Worm (Caenorhabditis elegans) whole organism, L4 larva: ENCODE results near the gene F14F7.4.
A peak's percentile ranks its signal among the peaks of the same experiment; 100 is the strongest.

Source experiments
- D1046.2 ChIP-seq: fragments of 200-800 bp; sonication (Bioruptor generic); IDR thresholded peaks from 2 replicates; pipeline ENCODE4 v1.3.6; 2022; ENCODE audit warnings: missing genetic modification characterization, missing compliant biosample characterization
- F44E2.7 ChIP-seq: fragments of 200-800 bp; sonication (Bioruptor generic); IDR thresholded peaks from 2 replicates; pipeline ENCODE4 v2.1.2; 2022; ENCODE audit warnings: missing genetic modification characterization, missing compliant biosample characterization
- Y48G9A.11 ChIP-seq: fragments of 200-800 bp; sonication (Bioruptor generic); IDR thresholded peaks from 2 replicates; pipeline ENCODE4 v1.3.6; 2022; ENCODE audit warnings: missing genetic modification reagents, missing genetic modification characterization, missing compliant biosample characterization
- Y5F2A.4 ChIP-seq: fragments of 200-800 bp; sonication (Bioruptor generic); optimal IDR thresholded peaks from 2 replicates; lab custom pipeline; 2018; ENCODE audit warnings: mild to moderate bottlenecking, missing genetic modification characterization, missing compliant biosample characterization
- aha-1 ChIP-seq: fragments of 150-350 bp; peaks from one replicate; lab custom pipeline; 2014; ENCODE audit warnings: missing biosample characterization, missing genetic modification characterization
- ama-1 ChIP-seq: fragments of 150-350 bp; optimal IDR thresholded peaks from 2 replicates; lab custom pipeline; 2014; ENCODE audit warnings: inconsistent platforms, mixed read lengths
- arid-1 ChIP-seq: fragments of 200-800 bp; sonication (Bioruptor generic); conservative IDR thresholded peaks from 2 replicates; pipeline ENCODE4 v1.3.6; 2022; ENCODE audit warnings: missing genetic modification reagents, missing genetic modification characterization, missing compliant biosample characterization
- ceh-20 ChIP-seq: fragments of 200-800 bp; sonication (Bioruptor generic); IDR thresholded peaks from 2 replicates; pipeline ENCODE4 v1.3.6; 2022; ENCODE audit warnings: missing genetic modification reagents, missing genetic modification characterization, missing compliant biosample characterization
- ceh-28 ChIP-seq: fragments of 150-350 bp; optimal IDR thresholded peaks from 2 replicates; lab custom pipeline; 2014; ENCODE audit warnings: missing biosample characterization, missing genetic modification reagents, missing genetic modification characterization
- ctbp-1 ChIP-seq: fragments of 200-800 bp; sonication (Bioruptor generic); IDR thresholded peaks from 2 replicates; pipeline ENCODE4 v1.3.6; 2022; ENCODE audit warnings: missing genetic modification reagents, missing genetic modification characterization, missing compliant biosample characterization
- daf-8 ChIP-seq: fragments of 200-800 bp; sonication (Bioruptor generic); IDR thresholded peaks from 2 replicates; pipeline ENCODE4 v1.3.6; 2022; ENCODE audit warnings: missing genetic modification characterization, missing compliant biosample characterization
- dmd-6 ChIP-seq: fragments of 200-800 bp; sonication (Bioruptor generic); IDR thresholded peaks from 2 replicates; pipeline ENCODE4 v1.3.6; 2022; ENCODE audit warnings: missing genetic modification reagents, missing genetic modification characterization, missing compliant biosample characterization
- dmd-8 ChIP-seq: fragments of 200-800 bp; sonication (Bioruptor generic); IDR thresholded peaks from 2 replicates; pipeline ENCODE4 v1.3.6; 2022; ENCODE audit warnings: missing genetic modification characterization, missing compliant biosample characterization
- egl-43 ChIP-seq: fragments of 200-800 bp; sonication (Bioruptor generic); IDR thresholded peaks from 2 replicates; pipeline ENCODE4 v1.3.6; 2022; ENCODE audit warnings: missing genetic modification reagents, missing genetic modification characterization, missing compliant biosample characterization
- fkh-10 ChIP-seq: fragments of 150-350 bp; optimal IDR thresholded peaks from 2 replicates; lab custom pipeline; 2014; ENCODE audit warnings: missing biosample characterization, missing genetic modification reagents, missing genetic modification characterization
- hmg-1.1 ChIP-seq: fragments of 200-800 bp; sonication (Bioruptor generic); IDR thresholded peaks from 2 replicates; pipeline ENCODE4 v1.3.6; 2022; ENCODE audit warnings: missing genetic modification reagents, missing genetic modification characterization, missing compliant biosample characterization
- lin-1 ChIP-seq: fragments of 200-800 bp; sonication (Bioruptor generic); IDR thresholded peaks from 2 replicates; pipeline ENCODE4 v1.3.6; 2022; ENCODE audit warnings: missing genetic modification reagents, missing genetic modification characterization, missing compliant biosample characterization
- lin-13 ChIP-seq: fragments of 150-350 bp; optimal IDR thresholded peaks from 2 replicates; lab custom pipeline; 2014; ENCODE audit warnings: missing biosample characterization, missing genetic modification reagents, missing genetic modification characterization
- lin-39 ChIP-seq: fragments of 150-350 bp; optimal IDR thresholded peaks from 2 replicates; lab custom pipeline; 2014; ENCODE audit warnings: missing biosample characterization, missing genetic modification reagents, missing genetic modification characterization
- lir-3 ChIP-seq: sonication (generic microtip); optimal IDR thresholded peaks from 2 replicates; lab custom pipeline; 2016; ENCODE audit warnings: mild to moderate bottlenecking, missing genetic modification characterization, missing compliant biosample characterization
- lsy-2 ChIP-seq, 2 experiments: fragments of 150-350 bp in 1 of 2; sonication (generic microtip) in 1 of 2; optimal IDR thresholded peaks; 2 replicates each; lab custom pipeline; 2014 to 2017; ENCODE audit warnings: missing biosample characterization in 2 of 2, missing genetic modification characterization in 2 of 2
- mdl-1 ChIP-seq, 2 experiments: fragments of 150-350 bp in 1 of 2; sonication (generic microtip) in 1 of 2; optimal IDR thresholded peaks; 2 replicates each; lab custom pipeline; 2014 to 2017; ENCODE audit warnings: missing biosample characterization in 2 of 2, missing genetic modification characterization in 2 of 2
- mdt-29 ChIP-seq: fragments of 200-800 bp; sonication (Bioruptor generic); IDR thresholded peaks from 2 replicates; pipeline ENCODE4 v1.3.6; 2022; ENCODE audit warnings: missing genetic modification reagents, missing genetic modification characterization, missing compliant biosample characterization
- nhr-41 ChIP-seq: fragments of 200-800 bp; sonication (Bioruptor generic); IDR thresholded peaks from 2 replicates; pipeline ENCODE4 v1.3.6; 2022; ENCODE audit warnings: missing genetic modification reagents, missing genetic modification characterization, missing compliant biosample characterization
- nhr-48 ChIP-seq: sonication (generic microtip); optimal IDR thresholded peaks from 2 replicates; lab custom pipeline; 2016; ENCODE audit warnings: mild to moderate bottlenecking, missing genetic modification characterization, missing compliant biosample characterization
- php-3 ChIP-seq: fragments of 200-800 bp; sonication (Bioruptor generic); IDR thresholded peaks from 2 replicates; pipeline ENCODE4 v1.3.6; 2022; ENCODE audit warnings: missing genetic modification reagents, missing genetic modification characterization, missing compliant biosample characterization
- saeg-2 ChIP-seq: fragments of 200-800 bp; sonication (Bioruptor generic); IDR thresholded peaks from 2 replicates; pipeline ENCODE4 v1.3.6; 2022; ENCODE audit warnings: missing genetic modification reagents, missing genetic modification characterization, missing compliant biosample characterization
- set-16 ChIP-seq: fragments of 200-800 bp; sonication (Bioruptor generic); IDR thresholded peaks from 2 replicates; pipeline ENCODE4 v1.3.6; 2022; ENCODE audit warnings: missing genetic modification reagents, missing genetic modification characterization, missing compliant biosample characterization
- snpc-1.2 ChIP-seq: fragments of 200-800 bp; sonication (Bioruptor generic); IDR thresholded peaks from 2 replicates; pipeline ENCODE4 v1.3.6; 2022; ENCODE audit warnings: missing genetic modification reagents, missing genetic modification characterization, missing compliant biosample characterization
- tra-1 ChIP-seq: fragments of 200-800 bp; sonication (Bioruptor generic); IDR thresholded peaks from 2 replicates; pipeline ENCODE4 v1.3.6; 2022; ENCODE audit warnings: missing genetic modification reagents, missing genetic modification characterization, missing compliant biosample characterization
- unc-62 ChIP-seq, 3 experiments: fragments of 150-350 bp in 1 of 3; sonication (generic microtip); optimal IDR thresholded peaks in 2 of 3; peaks in 1 of 3; 1 replicate in 1 of 3; 2 replicates in 2 of 3; lab custom pipeline; 2014 to 2017; ENCODE audit warnings: missing biosample characterization in 3 of 3, missing genetic modification characterization in 3 of 3, missing genetic modification reagents in 3 of 3, missing genotype in 1 of 3
- vab-7 ChIP-seq: fragments of 200-800 bp; sonication (Bioruptor generic); IDR thresholded peaks from 2 replicates; pipeline ENCODE4 v1.3.6; 2022; ENCODE audit warnings: missing genetic modification reagents, missing genetic modification characterization, missing compliant biosample characterization
- zag-1 ChIP-seq: fragments of 150-350 bp; optimal IDR thresholded peaks from 2 replicates; lab custom pipeline; 2014; ENCODE audit warnings: missing biosample characterization, missing genetic modification characterization
- zfp-3 ChIP-seq: fragments of 200-800 bp; sonication (Bioruptor generic); conservative IDR thresholded peaks from 2 replicates; pipeline ENCODE4 v1.3.6; 2022; ENCODE audit warnings: missing genetic modification reagents, missing genetic modification characterization, missing compliant biosample characterization

The F14F7.4 gene

ce11 chrIII:13049956-13050355 is 20.4 kb upstream of the F14F7.4 start:
- TF ChIP-seq lsy-2 (tag; optimal IDR thresholded peaks at IDR 0.05; lab: Kevin White, UChicago) (no peak), lin-13 (GFP tag; lab: Kevin White, UChicago) (no peak), fkh-10 (GFP tag; lab: Kevin White, UChicago) (no peak), vab-7 (GFP tag; lab: Robert Waterston, UW) (no peak), lir-3 (tag; lab: Kevin White, UChicago) (no peak), unc-62 (GFP tag; optimal IDR thresholded peaks at IDR 0.05 in 1 of 2; lab: Kevin White, UChicago) (peak in 1 of 2 experiments; percentile 94), unc-62 (tag; optimal IDR thresholded peaks at IDR 0.05; lab: Kevin White, UChicago) (no peak), ama-1 (lab: Kevin White, UChicago) (no peak)

- TF ChIP-seq ama-1 (lab: Kevin White, UChicago) (no peak), dmd-6 (GFP tag; lab: Robert Waterston, UW) (no peak), lsy-2 (tag; optimal IDR thresholded peaks at IDR 0.05; lab: Kevin White, UChicago) (no peak), set-16 (GFP tag; lab: Robert Waterston, UW) (no peak), nhr-48 (no peak), zag-1 (tag; lab: Kevin White, UChicago) (no peak), mdt-29 (GFP tag; lab: Robert Waterston, UW) (no peak), lin-39 (tag; lab: Kevin White, UChicago) (no peak), arid-1 (GFP tag; lab: Robert Waterston, UW) (no peak), ctbp-1 (GFP tag; lab: Robert Waterston, UW) (no peak), daf-8 (GFP tag; lab: Robert Waterston, UW) (no peak)
Measured at ce11 chrIII:13039739-13040138, 10.2 kb upstream of the F14F7.4 start, which contains the start of gene F54F12.2. F54F12.2 (plus strand) TSS chrIII:13040039.

- TF ChIP-seq ctbp-1 (GFP tag; lab: Robert Waterston, UW) = no peak
- peak; percentile 41; the same call in 1 of the 2 replicates for TF ChIP-seq D1046.2 (GFP tag; lab: Robert Waterston, UW)
- no peak for TF ChIP-seq zfp-3 (GFP tag; lab: Robert Waterston, UW)
- peak; percentile 80 for TF ChIP-seq aha-1 (tag; lab: Kevin White, UChicago)
- TF ChIP-seq set-16 (GFP tag; lab: Robert Waterston, UW) = peak; percentile 99
- 0 out of 2 replicates have a peak, but pooled peaks have one; percentile 7 for TF ChIP-seq tra-1 (GFP tag; lab: Robert Waterston, UW)
- TF ChIP-seq lin-13 (GFP tag; lab: Kevin White, UChicago) = no peak
- peak; percentile 60 for TF ChIP-seq egl-43
- TF ChIP-seq F44E2.7 (GFP tag; lab: Robert Waterston, UW) = 0 out of 2 replicates have a peak, but pooled peaks have one; percentile 33
- TF ChIP-seq Y48G9A.11 = 0 out of 2 replicates have a peak, but pooled peaks have one; percentile 29
- no peak for TF ChIP-seq hmg-1.1 (GFP tag; lab: Robert Waterston, UW)
- TF ChIP-seq snpc-1.2 (GFP tag; lab: Robert Waterston, UW) = 0 out of 2 replicates have a peak, but pooled peaks have one; percentile 20
- peak; percentile 54; the same call in 1 of the 2 replicates for TF ChIP-seq php-3
- no peak for TF ChIP-seq nhr-41 (GFP tag; lab: Robert Waterston, UW)
- no peak for TF ChIP-seq ceh-28 (tag; lab: Kevin White, UChicago)
- no peak for TF ChIP-seq lin-1 (GFP tag; lab: Robert Waterston, UW)
- 0 out of 2 replicates have a peak, but pooled peaks have one; percentile 6 for TF ChIP-seq saeg-2 (GFP tag; lab: Robert Waterston, UW)
- TF ChIP-seq dmd-8 = peak; percentile 68; the same call in 1 of the 2 replicates
- TF ChIP-seq Y5F2A.4 (GFP tag; lab: Kevin White, UChicago) = no peak
- no peak for TF ChIP-seq ceh-20 (GFP tag; lab: Robert Waterston, UW)
- TF ChIP-seq mdl-1 (tag; optimal IDR thresholded peaks at IDR 0.05; lab: Kevin White, UChicago) = no peak
Measured at ce11 chrIII:13032429-13033018, 3.0 kb upstream of the F14F7.4 start.
